Fruit fly (Drosophila melanogaster): ENCODE data around the gene CG31869.

The CG31869 gene

DNA sequence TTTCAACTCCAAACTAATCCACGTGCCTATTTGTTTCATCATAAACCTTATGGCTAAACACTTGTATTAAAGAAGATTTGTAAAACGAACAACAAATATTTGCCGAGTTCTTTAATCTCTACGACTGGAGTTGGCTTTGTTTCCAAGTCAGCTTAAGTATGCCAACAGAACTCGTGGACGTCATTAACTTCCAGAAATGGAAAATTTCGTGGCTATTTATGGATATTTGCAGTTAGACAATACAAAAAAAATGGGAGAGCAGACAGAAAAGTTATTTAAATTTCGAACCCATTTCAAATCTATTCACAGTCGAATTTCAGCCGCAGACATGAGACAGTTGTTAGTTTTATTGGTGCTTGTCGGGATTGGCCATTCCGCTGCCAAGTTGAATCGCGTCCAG is 19.5 kb upstream of the CG31869 start, which contains the start of gene CG17134:
Gene CG17134 (plus strand): TSS at position 301 of the 400 bp plus-strand sequence.
- TF ChIP-seq E2f2 (GFP tag; IDR thresholded peaks at IDR 0.05), result no peak
- no peak for TF ChIP-seq Taf1 (GFP tag; IDR thresholded peaks at IDR 0.05)
- TF ChIP-seq mam (GFP tag; optimal IDR thresholded peaks at IDR 0.05), result no peak
- TF ChIP-seq slp2 (GFP tag; optimal IDR thresholded peaks at IDR 0.05), result no peak
- no peak for TF ChIP-seq CG31388 (GFP tag; optimal IDR thresholded peaks at IDR 0.05)
- no peak for TF ChIP-seq odd (GFP tag; optimal IDR thresholded peaks at IDR 0.05)
- TF ChIP-seq CG3281 (GFP tag; optimal IDR thresholded peaks at IDR 0.05), result no peak
- no peak for TF ChIP-seq CG33213 (GFP tag; optimal IDR thresholded peaks at IDR 0.05)

DNA sequence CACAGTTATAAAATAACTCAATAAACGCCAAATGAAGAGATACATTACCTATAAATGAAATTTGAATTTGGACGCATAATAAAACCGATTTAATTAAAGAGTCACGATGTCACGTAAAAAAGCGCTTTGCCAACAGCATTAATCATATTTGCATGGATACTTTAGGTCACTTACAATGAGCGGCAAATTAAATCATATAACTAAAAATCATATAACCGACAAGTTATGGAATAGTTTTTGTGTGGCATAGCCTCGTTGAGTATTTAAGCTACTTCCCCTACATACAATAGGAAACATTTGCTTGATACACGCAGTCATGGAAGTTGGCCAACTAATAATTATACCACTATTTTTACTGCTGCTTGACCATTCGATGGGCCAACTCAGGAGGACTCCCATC is 17.9 kb upstream of the CG31869 start, which contains the start of gene CG6508:
Gene CG6508 (plus strand): TSS at position 301 of the 400 bp plus-strand sequence.
- TF ChIP-seq stc (GFP tag; IDR thresholded peaks at IDR 0.05) (no peak), lola (GFP tag; optimal IDR thresholded peaks at IDR 0.05) (no peak), sd (tag; optimal IDR thresholded peaks at IDR 0.05) (no peak), bab2 (GFP tag; optimal IDR thresholded peaks at IDR 0.05) (no peak), Fer2 (tag; optimal IDR thresholded peaks at IDR 0.05) (no peak), CG4282 (GFP tag; optimal IDR thresholded peaks at IDR 0.05) (no peak), CG12744 (GFP tag; optimal IDR thresholded peaks at IDR 0.05) (no peak), Dll (GFP tag; IDR thresholded peaks at IDR 0.05; ENCODE audit: partially characterized antibody) (no peak), CG3065 (GFP tag; optimal IDR thresholded peaks at IDR 0.05) (no peak), CG17385 (GFP tag; optimal IDR thresholded peaks at IDR 0.05) (no peak), CG8281 (tag; optimal IDR thresholded peaks at IDR 0.05) (no peak), Camta (GFP tag; optimal IDR thresholded peaks at IDR 0.05) (no peak), CG9797 (GFP tag; optimal IDR thresholded peaks at IDR 0.05) (no peak), Hmr (GFP tag; optimal IDR thresholded peaks at IDR 0.05) (no peak)

DNA sequence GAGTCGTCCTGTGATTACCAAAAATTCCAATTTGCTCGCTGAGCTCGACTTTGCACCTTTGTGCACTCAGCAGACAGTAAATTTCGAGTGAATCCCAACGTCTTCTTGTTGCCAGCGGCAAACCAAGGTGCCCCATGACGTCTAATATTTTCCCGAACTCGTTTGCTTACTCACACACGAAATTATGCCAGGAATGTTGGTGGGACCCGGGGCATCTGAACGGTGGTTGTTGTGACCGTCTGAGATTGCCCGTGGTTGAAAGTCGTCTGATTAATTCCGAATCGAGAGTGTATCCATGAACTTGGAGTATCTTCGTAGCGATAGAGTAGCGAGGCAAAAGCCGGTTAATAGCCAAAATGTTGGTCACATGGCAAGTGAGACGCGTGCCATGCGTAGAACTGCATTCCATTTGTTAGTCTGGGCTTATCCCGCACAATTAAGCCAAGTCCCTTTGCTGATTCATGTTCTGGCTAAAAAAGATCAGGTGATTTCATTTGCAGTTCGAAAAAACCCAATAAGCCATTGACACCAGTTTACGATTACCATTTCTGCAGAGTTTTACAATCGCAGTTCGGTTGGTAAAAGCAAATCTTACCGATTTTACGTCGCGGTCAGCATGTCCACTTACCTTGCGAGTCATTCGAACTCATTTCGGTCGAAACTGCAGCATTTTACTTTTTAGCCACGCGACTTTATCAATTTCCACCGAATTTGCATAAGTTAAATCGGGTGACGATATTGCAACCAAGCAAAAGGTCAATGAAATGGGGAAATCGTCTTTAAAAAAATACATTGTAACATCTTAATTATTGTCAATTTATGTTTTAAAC is 1.3 kb upstream of the CG31869 start:
- TF ChIP-seq Mrtf (GFP tag; IDR thresholded peaks at IDR 0.05) (no peak), ac (GFP tag; optimal IDR thresholded peaks at IDR 0.05) (no peak), Dip2 (GFP tag; IDR thresholded peaks at IDR 0.05) (no peak), fu2 (GFP tag; optimal IDR thresholded peaks at IDR 0.05) (no peak), CG34422 (GFP tag; IDR thresholded peaks at IDR 0.05) (0 out of 3 replicates have a peak, but pooled peaks have one; percentile 16), z (GFP tag; IDR thresholded peaks at IDR 0.05) (peak; percentile 35; the same call in 1 of the 3 replicates), CG10959 (GFP tag; IDR thresholded peaks at IDR 0.05) (no peak), CG11504 (tag; optimal IDR thresholded peaks at IDR 0.05) (peak; percentile 39), sd (tag; optimal IDR thresholded peaks at IDR 0.05) (peak; percentile 96)

DNA sequence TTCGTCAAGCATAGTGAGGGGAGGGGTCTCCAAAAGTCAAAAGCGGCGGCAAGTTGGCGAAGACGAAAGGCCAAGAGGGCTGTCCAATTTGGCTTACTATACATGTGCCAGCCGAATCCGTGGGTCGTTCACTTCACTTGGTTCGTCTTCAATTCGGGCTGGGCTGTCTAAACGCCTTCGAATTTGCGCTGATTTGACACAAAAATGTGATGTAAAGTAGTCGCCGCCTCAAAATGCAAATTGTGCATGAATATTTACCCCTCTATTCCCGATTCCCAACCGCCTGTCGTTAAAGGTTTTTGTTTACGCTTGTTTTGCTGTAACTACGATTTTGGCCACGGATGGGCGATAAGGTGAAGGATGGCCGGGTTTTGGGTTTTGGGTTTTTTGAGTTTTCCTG is 5.2 kb downstream of the CG31869 start:
- TF ChIP-seq nerfin-2 (GFP tag; IDR thresholded peaks at IDR 0.05; ENCODE audit: partially characterized antibody) (no peak), CG11456 (GFP tag; IDR thresholded peaks at IDR 0.05) (no peak), grau (tag; optimal IDR thresholded peaks at IDR 0.05) (no peak), gfzf (GFP tag; optimal IDR thresholded peaks at IDR 0.05) (no peak), CG11723 (GFP tag; optimal IDR thresholded peaks at IDR 0.05) (no peak)
